Worm (Caenorhabditis elegans) whole organism, L4 larva: ENCODE results near the gene mib-1.

Source experiments
- F26F4.8 ChIP-seq: fragments of 200-800 bp; sonication (Bioruptor generic); conservative IDR thresholded peaks from 2 replicates; pipeline ENCODE4 v1.3.6; 2022; ENCODE audit warnings: missing genetic modification characterization, missing compliant biosample characterization
- F49E8.2 ChIP-seq: sonication (generic microtip); optimal IDR thresholded peaks from 2 replicates; lab custom pipeline; 2016; ENCODE audit warnings: missing compliant biosample characterization, mild to moderate bottlenecking, missing genetic modification characterization, borderline replicate concordance
- lir-3 ChIP-seq: sonication (generic microtip); optimal IDR thresholded peaks from 2 replicates; lab custom pipeline; 2016; ENCODE audit warnings: mild to moderate bottlenecking, missing genetic modification characterization, missing compliant biosample characterization
- lsy-2 ChIP-seq, 2 experiments: fragments of 150-350 bp in 1 of 2; sonication (generic microtip) in 1 of 2; optimal IDR thresholded peaks; 2 replicates each; lab custom pipeline; 2014 to 2017; ENCODE audit warnings: missing biosample characterization in 2 of 2, missing genetic modification characterization in 2 of 2
- tag-97 ChIP-seq: fragments of 200-800 bp; sonication (Bioruptor generic); IDR thresholded peaks from 2 replicates; pipeline ENCODE4 v1.3.6; 2022; ENCODE audit warnings: missing genetic modification characterization, missing compliant biosample characterization
- unc-39 ChIP-seq: sonication (generic microtip); optimal IDR thresholded peaks from 2 replicates; lab custom pipeline; 2017; ENCODE audit warnings: missing biosample characterization, missing genetic modification characterization
- ztf-7 ChIP-seq: fragments of 150-350 bp; optimal IDR thresholded peaks from 2 replicates; lab custom pipeline; 2014; ENCODE audit warnings: missing biosample characterization, missing genetic modification characterization

ce11 chrIII:11238309-11238708 lies 52.2 kb downstream of the mib-1 start:
- TF ChIP-seq lsy-2 (tag; optimal IDR thresholded peaks at IDR 0.05; lab: Kevin White, UChicago), result no peak
- no peak for TF ChIP-seq ztf-7 (tag; lab: Kevin White, UChicago)
- TF ChIP-seq lir-3 (tag; lab: Kevin White, UChicago), result no peak
- TF ChIP-seq F49E8.2 (tag; lab: Kevin White, UChicago), result no peak
- no peak for TF ChIP-seq tag-97 (GFP tag; lab: Robert Waterston, UW)
- no peak for TF ChIP-seq unc-39 (tag; lab: Kevin White, UChicago)
- TF ChIP-seq F26F4.8 (GFP tag; lab: Robert Waterston, UW), result no peak
